Fruit fly (Drosophila melanogaster) whole organism, embryonic: ENCODE results near the gene Tsp97E.

Source experiments
- Atf6 ChIP-seq: fragments of 200-800 bp; sonication (Bioruptor generic); IDR thresholded peaks from 2 replicates; pipeline ENCODE4 v1.3.6; 2022; ENCODE audit warnings: missing biosample characterization, missing genetic modification characterization
- CG10565 ChIP-seq: fragments of 200-800 bp; sonication (Bioruptor generic); optimal IDR thresholded peaks from 3 replicates; lab custom pipeline; 2016; ENCODE audit warnings: missing biosample characterization, mild to moderate bottlenecking, missing genetic modification characterization
- CG11695 ChIP-seq: fragments of 200-800 bp; sonication (Bioruptor generic); IDR thresholded peaks from 3 replicates; pipeline ENCODE4 v1.3.6; 2022; ENCODE audit warnings: missing biosample characterization, missing genetic modification characterization
- CG1233 ChIP-seq: fragments of 200-800 bp; sonication (Bioruptor generic); optimal IDR thresholded peaks from 4 replicates; lab custom pipeline; 2018; ENCODE audit warnings: missing biosample characterization, mild to moderate bottlenecking, missing genetic modification characterization
- CG12769 ChIP-seq: fragments of 200-800 bp; sonication (Bioruptor generic); optimal IDR thresholded peaks from 2 replicates; lab custom pipeline; 2019; ENCODE audit warnings: missing biosample characterization, mild to moderate bottlenecking, missing genetic modification characterization, moderate library complexity
- CG13123 ChIP-seq: fragments of 200-800 bp; sonication (Bioruptor generic); optimal IDR thresholded peaks from 2 replicates; lab custom pipeline; 2016; ENCODE audit warnings: missing biosample characterization, missing genetic modification characterization
- CG15011 ChIP-seq: fragments of 200-800 bp; sonication (Bioruptor generic); optimal IDR thresholded peaks from 3 replicates; lab custom pipeline; 2018; ENCODE audit warnings: missing biosample characterization, mild to moderate bottlenecking, missing genetic modification characterization
- CG15696 ChIP-seq: fragments of 200-800 bp; sonication (Bioruptor generic); optimal IDR thresholded peaks from 2 replicates; lab custom pipeline; 2019; ENCODE audit warnings: missing biosample characterization, mild to moderate bottlenecking, missing genetic modification characterization, moderate library complexity
- CG17359 ChIP-seq: fragments of 200-800 bp; sonication (Bioruptor generic); optimal IDR thresholded peaks from 3 replicates; lab custom pipeline; 2018; ENCODE audit warnings: missing biosample characterization, mild to moderate bottlenecking, missing genetic modification characterization, moderate library complexity
- CG30403 ChIP-seq: fragments of 200-800 bp; sonication (Bioruptor generic); optimal IDR thresholded peaks from 3 replicates; lab custom pipeline; 2016; ENCODE audit warnings: missing biosample characterization, missing genetic modification characterization
- CG33213 ChIP-seq: fragments of 200-800 bp; sonication (Bioruptor generic); optimal IDR thresholded peaks from 3 replicates; lab custom pipeline; 2016; ENCODE audit warnings: missing biosample characterization, missing genetic modification characterization
- CG4854 ChIP-seq: fragments of 200-800 bp; sonication (Bioruptor generic); optimal IDR thresholded peaks from 2 replicates; lab custom pipeline; 2016; ENCODE audit warnings: missing biosample characterization, missing genetic modification characterization, inconsistent platforms
- CG5953 ChIP-seq: fragments of 200-800 bp; sonication (Bioruptor generic); IDR thresholded peaks from 2 replicates; pipeline ENCODE4 v1.3.6; 2022; ENCODE audit warnings: missing biosample characterization, missing genetic modification characterization
- CG6791 ChIP-seq: fragments of 200-800 bp; sonication (Bioruptor generic); IDR thresholded peaks from 3 replicates; pipeline ENCODE4 v1.3.6; 2022; ENCODE audit warnings: missing biosample characterization, missing genetic modification characterization; ENCODE audit not compliant: partially characterized antibody
- CG7271 ChIP-seq: fragments of 200-800 bp; sonication (Bioruptor generic); optimal IDR thresholded peaks from 2 replicates; lab custom pipeline; 2018; ENCODE audit warnings: missing biosample characterization, mild to moderate bottlenecking, missing genetic modification characterization, moderate library complexity
- CG8944 ChIP-seq: fragments of 200-800 bp; sonication (Bioruptor generic); optimal IDR thresholded peaks from 3 replicates; lab custom pipeline; 2016; ENCODE audit warnings: missing biosample characterization, missing genetic modification characterization
- CG9609 ChIP-seq: fragments of 200-800 bp; sonication (Bioruptor generic); optimal IDR thresholded peaks from 3 replicates; lab custom pipeline; 2016; ENCODE audit warnings: missing biosample characterization, missing genetic modification characterization
- CG9727 ChIP-seq: fragments of 200-800 bp; sonication (Bioruptor generic); optimal IDR thresholded peaks from 3 replicates; lab custom pipeline; 2017; ENCODE audit warnings: missing biosample characterization, mild to moderate bottlenecking, missing genetic modification characterization
- CG9817 ChIP-seq: fragments of 200-800 bp; sonication (Bioruptor generic); optimal IDR thresholded peaks from 2 replicates; lab custom pipeline; 2018; ENCODE audit warnings: missing biosample characterization, mild to moderate bottlenecking, missing genetic modification characterization, moderate library complexity
- CG9876 ChIP-seq: fragments of 200-800 bp; sonication (Bioruptor generic); optimal IDR thresholded peaks from 2 replicates; lab custom pipeline; 2016; ENCODE audit warnings: missing biosample characterization, missing genetic modification characterization
- CrebB ChIP-seq: fragments of 200-800 bp; sonication (Bioruptor generic); optimal IDR thresholded peaks from 3 replicates; lab custom pipeline; 2018; ENCODE audit warnings: missing biosample characterization, mild to moderate bottlenecking, missing genetic modification characterization
- Dbx ChIP-seq: fragments of 200-800 bp; sonication (Bioruptor generic); IDR thresholded peaks from 3 replicates; pipeline ENCODE4 v1.3.6; 2022; ENCODE audit warnings: missing biosample characterization, missing genetic modification characterization
- E2f1 ChIP-seq: fragments of 200-800 bp; sonication (Bioruptor generic); IDR thresholded peaks from 2 replicates; pipeline ENCODE4 v1.3.6; 2022; ENCODE audit warnings: missing biosample characterization, missing genetic modification characterization
- ERR ChIP-seq: fragments of 200-800 bp; sonication (Bioruptor generic); optimal IDR thresholded peaks from 2 replicates; lab custom pipeline; 2016; ENCODE audit warnings: missing biosample characterization, missing genetic modification characterization
- HmgD ChIP-seq: fragments of 200-800 bp; sonication (Bioruptor generic); optimal IDR thresholded peaks from 3 replicates; lab custom pipeline; 2016; ENCODE audit warnings: missing biosample characterization, missing genetic modification characterization
- Mes4 ChIP-seq: fragments of 200-800 bp; sonication (Bioruptor generic); optimal IDR thresholded peaks from 2 replicates; lab custom pipeline; 2016; ENCODE audit warnings: missing biosample characterization, missing genetic modification characterization
- NFAT ChIP-seq: fragments of 200-800 bp; sonication (Bioruptor generic); IDR thresholded peaks from 2 replicates; pipeline ENCODE4 v1.3.6; 2022; ENCODE audit warnings: missing biosample characterization, missing genetic modification characterization
- NfI ChIP-seq: fragments of 200-800 bp; sonication (Bioruptor generic); optimal IDR thresholded peaks from 3 replicates; lab custom pipeline; 2018; ENCODE audit warnings: missing biosample characterization, mild to moderate bottlenecking, missing genetic modification characterization, moderate library complexity
- Optix ChIP-seq: fragments of 200-800 bp; sonication (Bioruptor generic); IDR thresholded peaks from 3 replicates; pipeline ENCODE4 v1.3.6; 2022; ENCODE audit warnings: missing biosample characterization, missing genetic modification characterization
- PHDP ChIP-seq: fragments of 200-800 bp; sonication (Bioruptor generic); optimal IDR thresholded peaks from 3 replicates; lab custom pipeline; 2018; ENCODE audit warnings: missing biosample characterization, mild to moderate bottlenecking, missing genetic modification characterization, moderate library complexity
- Rfx ChIP-seq: fragments of 200-800 bp; sonication (Bioruptor generic); IDR thresholded peaks from 2 replicates; pipeline ENCODE4 v1.3.6; 2022; ENCODE audit warnings: missing biosample characterization, missing genetic modification characterization
- Six4 ChIP-seq: fragments of 200-800 bp; sonication (Bioruptor generic); optimal IDR thresholded peaks from 2 replicates; lab custom pipeline; 2016; ENCODE audit warnings: missing biosample characterization, missing genetic modification characterization
- Ssrp ChIP-seq: fragments of 200-800 bp; sonication (Bioruptor generic); optimal IDR thresholded peaks from 2 replicates; lab custom pipeline; 2018; ENCODE audit warnings: missing biosample characterization, mild to moderate bottlenecking, missing genetic modification characterization, moderate library complexity
- chif ChIP-seq, 2 experiments: fragments of 200-800 bp; sonication (Bioruptor generic); optimal IDR thresholded peaks; 3 replicates each; lab custom pipeline; 2016; ENCODE audit warnings: missing biosample characterization in 2 of 2, missing genetic modification characterization in 2 of 2
- crp ChIP-seq, 2 experiments: fragments of 200-800 bp; sonication (Bioruptor generic); optimal IDR thresholded peaks; 2 replicates in 1 of 2; 3 replicates in 1 of 2; lab custom pipeline; 2017; ENCODE audit warnings: missing biosample characterization in 2 of 2, missing genetic modification characterization in 2 of 2, mild to moderate bottlenecking in 1 of 2, moderate library complexity in 1 of 2
- dpn ChIP-seq, 2 experiments: fragments of 200-800 bp; sonication (Bioruptor generic); optimal IDR thresholded peaks; 3 replicates each; lab custom pipeline; 2016; ENCODE audit warnings: missing biosample characterization in 2 of 2, missing genetic modification characterization in 2 of 2
- ems ChIP-seq: fragments of 200-800 bp; sonication (Bioruptor generic); optimal IDR thresholded peaks from 3 replicates; lab custom pipeline; 2016; ENCODE audit warnings: missing biosample characterization, missing genetic modification characterization
- ewg ChIP-seq: fragments of 200-800 bp; sonication (Bioruptor generic); optimal IDR thresholded peaks from 3 replicates; lab custom pipeline; 2017; ENCODE audit warnings: mild to moderate bottlenecking, missing biosample characterization, missing genetic modification reagents, missing genetic modification characterization
- ind ChIP-seq: fragments of 200-800 bp; sonication (Bioruptor generic); optimal IDR thresholded peaks from 3 replicates; lab custom pipeline; 2016; ENCODE audit warnings: missing biosample characterization, missing genetic modification characterization
- oc ChIP-seq: fragments of 200-800 bp; sonication (Bioruptor generic); optimal IDR thresholded peaks from 2 replicates; lab custom pipeline; 2018; ENCODE audit warnings: missing biosample characterization, mild to moderate bottlenecking, missing genetic modification characterization, moderate library complexity
- phol ChIP-seq: fragments of 200-800 bp; sonication (Bioruptor generic); optimal IDR thresholded peaks from 3 replicates; lab custom pipeline; 2018; ENCODE audit warnings: missing biosample characterization, mild to moderate bottlenecking, missing genetic modification characterization, moderate library complexity
- pros ChIP-seq: fragments of 200-800 bp; sonication (Bioruptor generic); optimal IDR thresholded peaks from 3 replicates; lab custom pipeline; 2019; ENCODE audit warnings: missing biosample characterization, mild to moderate bottlenecking, missing genetic modification characterization, moderate library complexity
- rib ChIP-seq: fragments of 200-800 bp; sonication (Bioruptor generic); IDR thresholded peaks from 2 replicates; pipeline ENCODE4 v1.3.6; 2022; ENCODE audit warnings: missing biosample characterization, missing genetic modification characterization
- sens ChIP-seq: fragments of 200-800 bp; sonication (Bioruptor generic); peaks from one replicate; lab custom pipeline; 2016; ENCODE audit warnings: missing biosample characterization, missing genetic modification characterization
- seq ChIP-seq: fragments of 200-800 bp; sonication (Bioruptor generic); IDR thresholded peaks from 2 replicates; pipeline ENCODE4 v1.3.6; 2022; ENCODE audit warnings: missing biosample characterization, missing genetic modification characterization
- slp2 ChIP-seq: fragments of 200-800 bp; sonication (Bioruptor generic); optimal IDR thresholded peaks from 2 replicates; lab custom pipeline; 2016; ENCODE audit warnings: missing biosample characterization, missing genetic modification characterization
- sob ChIP-seq: fragments of 200-800 bp; sonication (Bioruptor generic); IDR thresholded peaks from 2 replicates; pipeline ENCODE4 v1.3.6; 2022; ENCODE audit warnings: missing biosample characterization, missing genetic modification characterization
- ssp ChIP-seq: fragments of 200-800 bp; sonication (Bioruptor generic); IDR thresholded peaks from 2 replicates; pipeline ENCODE4 v1.3.6; 2022; ENCODE audit warnings: missing biosample characterization, missing genetic modification characterization
- tap ChIP-seq: fragments of 200-800 bp; optimal IDR thresholded peaks from 3 replicates; lab custom pipeline; 2019; ENCODE audit warnings: missing biosample characterization, mild to moderate bottlenecking, missing genetic modification characterization, moderate library complexity
- twi ChIP-seq: fragments of 200-800 bp; optimal IDR thresholded peaks from 2 replicates; lab custom pipeline; 2019; ENCODE audit warnings: missing biosample characterization, mild to moderate bottlenecking, missing genetic modification characterization, moderate library complexity
- tx ChIP-seq: fragments of 200-800 bp; sonication (Bioruptor generic); optimal IDR thresholded peaks from 2 replicates; lab custom pipeline; 2016; ENCODE audit warnings: missing biosample characterization, missing genetic modification characterization

The Tsp97E gene

DNA sequence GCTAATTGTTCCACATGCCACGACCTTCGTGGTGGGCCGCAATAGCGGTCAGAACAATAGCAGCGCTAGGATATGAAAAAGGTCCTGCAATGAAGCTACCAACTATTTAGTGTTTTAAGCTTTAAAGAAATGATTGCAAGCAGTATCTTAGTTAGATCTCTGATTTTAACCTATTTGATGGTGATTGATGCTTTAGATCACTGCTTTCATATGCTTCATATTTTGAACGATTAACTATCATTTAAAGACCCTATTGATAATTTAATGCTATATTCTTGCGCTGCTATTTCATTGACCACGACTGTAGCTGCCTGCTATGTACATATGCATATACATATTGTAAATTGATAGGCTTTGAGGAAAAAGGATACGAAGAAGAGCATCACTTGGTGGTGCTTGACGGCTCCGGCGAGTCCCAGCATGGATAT lies 856 bp downstream of the Tsp97E start (continued):
- peak; percentile 70 for TF ChIP-seq Six4 (GFP tag; lab: Kevin White, UChicago)
- TF ChIP-seq CG8944 (GFP tag; lab: Kevin White, UChicago): peak; percentile 52
- TF ChIP-seq CG4854: peak; percentile 62
- TF ChIP-seq pros (GFP tag; lab: Kevin White, UChicago): no peak
- TF ChIP-seq rib (GFP tag; lab: Robert Waterston, UW): no peak
- TF ChIP-seq NfI (GFP tag; lab: Kevin White, UChicago): peak; percentile 13
- peak; percentile 29 to 63 for TF ChIP-seq dpn (GFP tag; optimal IDR thresholded peaks at IDR 0.05; lab: Kevin White, UChicago)
- peak; percentile 9 for TF ChIP-seq twi (tag; lab: Kevin White, UChicago)
- TF ChIP-seq CG13123 (GFP tag; lab: Kevin White, UChicago): no peak
- TF ChIP-seq Rfx (GFP tag; lab: Robert Waterston, UW): peak; percentile 29; the same call in 1 of the 2 replicates
- TF ChIP-seq CG1233: peak; percentile 78
- no peak for TF ChIP-seq chif (GFP tag; optimal IDR thresholded peaks at IDR 0.05; lab: Kevin White, UChicago)
- TF ChIP-seq Dbx (GFP tag; lab: Robert Waterston, UW): peak; percentile 32; the same call in 1 of the 3 replicates
- no peak for TF ChIP-seq Optix (GFP tag; lab: Robert Waterston, UW)
- no peak for TF ChIP-seq slp2 (GFP tag; lab: Kevin White, UChicago)
- 0 out of 2 replicates have a peak, but pooled peaks have one; percentile 35 for TF ChIP-seq sob (GFP tag; lab: Robert Waterston, UW)
- TF ChIP-seq CG30403: peak; percentile 62
- peak; percentile 78 for TF ChIP-seq tap
- TF ChIP-seq ind (GFP tag; lab: Kevin White, UChicago): peak; percentile 80
- TF ChIP-seq CG10565: peak; percentile 40
- TF ChIP-seq CG15011 (GFP tag; lab: Kevin White, UChicago): peak; percentile 76
- no peak for TF ChIP-seq Ssrp (tag; lab: Kevin White, UChicago)
- TF ChIP-seq sens (GFP tag; lab: Kevin White, UChicago): peak; percentile 78
- peak; percentile 86 for TF ChIP-seq CG15696 (tag; lab: Kevin White, UChicago)
- peak; percentile 55 for TF ChIP-seq ems (GFP tag; lab: Kevin White, UChicago)
- TF ChIP-seq Mes4: no peak
- no peak for TF ChIP-seq ssp (GFP tag; lab: Robert Waterston, UW)
- TF ChIP-seq CG12769: peak; percentile 66
- TF ChIP-seq CG9876: peak; percentile 61
- TF ChIP-seq crp (GFP tag; optimal IDR thresholded peaks at IDR 0.05; lab: Kevin White, UChicago): no peak
- peak; percentile 30; the same call in 1 of the 2 replicates for TF ChIP-seq E2f1 (GFP tag; lab: Robert Waterston, UW)
- peak; percentile 42 for TF ChIP-seq PHDP
- peak; percentile 53 for TF ChIP-seq Atf6 (GFP tag; lab: Robert Waterston, UW)
- TF ChIP-seq seq: peak; percentile 29; the same call in 1 of the 2 replicates
- peak; percentile 83 for TF ChIP-seq CG11695
- no peak for TF ChIP-seq HmgD (GFP tag; lab: Kevin White, UChicago)
- peak; percentile 11 for TF ChIP-seq CG9609 (GFP tag; lab: Kevin White, UChicago)
- TF ChIP-seq CrebB: no peak
- peak; percentile 87 for TF ChIP-seq CG17359 (tag; lab: Kevin White, UChicago)
- TF ChIP-seq CG6791: no peak
- peak; percentile 3 for TF ChIP-seq tx
- TF ChIP-seq ewg (GFP tag; lab: Kevin White, UChicago): peak; percentile 10
- peak; percentile 81 for TF ChIP-seq phol (tag; lab: Kevin White, UChicago)
- TF ChIP-seq CG9727 (GFP tag; lab: Kevin White, UChicago): peak; percentile 90
- peak; percentile 62 for TF ChIP-seq CG7271 (tag; lab: Kevin White, UChicago)
- peak; percentile 42; the same call in 1 of the 2 replicates for TF ChIP-seq NFAT (GFP tag; lab: Robert Waterston, UW)
- peak; percentile 81 for TF ChIP-seq CG33213 (GFP tag; lab: Kevin White, UChicago)
- TF ChIP-seq CG5953 (GFP tag; lab: Robert Waterston, UW): 0 out of 2 replicates have a peak, but pooled peaks have one; percentile 17
- no peak for TF ChIP-seq oc (tag; lab: Kevin White, UChicago)
- TF ChIP-seq ERR (GFP tag; lab: Kevin White, UChicago): peak; percentile 60
- no peak for TF ChIP-seq CG9817 (tag; lab: Kevin White, UChicago)
